Worm (Caenorhabditis elegans): ENCODE measurements around the gene C27F2.10.

C27F2.10 gene

DNA sequence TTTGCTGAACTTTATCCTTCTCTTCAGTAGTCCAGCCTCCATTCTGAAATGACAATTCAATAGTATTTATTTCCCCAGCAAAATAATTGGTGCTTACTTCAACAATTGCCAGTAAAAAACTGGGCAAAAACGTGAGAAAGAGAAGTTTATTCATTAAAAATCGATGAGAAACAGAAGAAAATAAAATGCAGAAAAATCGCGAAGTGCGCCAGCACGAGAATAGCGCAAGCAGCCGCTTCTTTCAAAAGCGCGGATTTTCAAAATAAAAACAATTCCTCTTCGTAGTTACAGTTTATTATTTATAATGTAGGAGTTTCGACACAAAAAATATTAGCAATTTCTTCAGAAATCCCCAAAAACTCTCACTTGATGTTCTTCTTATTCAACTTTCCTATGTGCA, 23.8 kb downstream of the C27F2.10 start, which contains the start of gene C27F2.9 (continued):
- TF ChIP-seq sptf-2 (GFP tag; optimal IDR thresholded peaks at IDR 0.05) (no peak), aptf-3 (GFP tag; IDR thresholded peaks at IDR 0.05) (no peak), Y67H2A.10 (GFP tag; conservative IDR thresholded peaks at IDR 0.05) (no peak), snpc-4 (GFP tag; optimal IDR thresholded peaks at IDR 0.05) (peak; percentile 50), snpc-4 (tag; optimal IDR thresholded peaks at IDR 0.05) (peak in 2 of 4 experiments; percentile 55 to 85), hmg-20 (GFP tag; IDR thresholded peaks at IDR 0.05) (peak; percentile 85), ceh-91 (GFP tag; IDR thresholded peaks at IDR 0.05) (peak; percentile 61; the same call in 1 of the 2 replicates), mel-28 (tag; optimal IDR thresholded peaks at IDR 0.05; ENCODE audit: borderline replicate concordance) (no peak), rpc-1 (optimal IDR thresholded peaks at IDR 0.05) (no peak), rpc-1 (tag; optimal IDR thresholded peaks at IDR 0.05) (no peak), somi-1 (GFP tag; optimal IDR thresholded peaks at IDR 0.05) (peak; percentile 35), chd-7 (tag; optimal IDR thresholded peaks at IDR 0.05) (no peak), F39B2.1 (GFP tag; IDR thresholded peaks at IDR 0.05) (no peak), lin-54 (GFP tag; optimal IDR thresholded peaks at IDR 0.05) (peak; percentile 100), athp-1 (tag; optimal IDR thresholded peaks at IDR 0.05) (no peak), Y95B8A.8 (GFP tag; IDR thresholded peaks at IDR 0.05) (no peak), ets-4 (GFP tag; optimal IDR thresholded peaks at IDR 0.05) (no peak), Y56A3A.18 (GFP tag; IDR thresholded peaks at IDR 0.05) (no peak), hlh-26 (GFP tag; conservative IDR thresholded peaks at IDR 0.05) (no peak), egl-44 (GFP tag; IDR thresholded peaks at IDR 0.05) (no peak), K11D2.4 (GFP tag; IDR thresholded peaks at IDR 0.05) (peak; percentile 83), efl-1 (GFP tag; optimal IDR thresholded peaks at IDR 0.05) (peak; percentile 93), hmg-1.2 (GFP tag; IDR thresholded peaks at IDR 0.05) (peak; percentile 67), snpc-3.4 (tag; optimal IDR thresholded peaks at IDR 0.05) (peak; percentile 69), lsl-1 (GFP tag; optimal IDR thresholded peaks at IDR 0.05) (peak; percentile 77), B0035.1 (tag; optimal IDR thresholded peaks at IDR 0.05) (no peak), dox-1 (GFP tag; IDR thresholded peaks at IDR 0.05) (no peak; the same call in 1 of the 2 replicates), nhr-80 (tag; optimal IDR thresholded peaks at IDR 0.05) (peak; percentile 52), aptf-2 (GFP tag; conservative IDR thresholded peaks at IDR 0.05) (no peak), B0261.1 (tag; optimal IDR thresholded peaks at IDR 0.05) (no peak), rec-8 (tag; optimal IDR thresholded peaks at IDR 0.05) (no peak), lsy-27 (tag; optimal IDR thresholded peaks at IDR 0.05; ENCODE audit: borderline replicate concordance, insufficient read depth) (no peak), die-1 (tag; optimal IDR thresholded peaks at IDR 0.05) (no peak), madf-8 (GFP tag; conservative IDR thresholded peaks at IDR 0.05) (no peak; the same call in 1 of the 2 replicates), cebp-1 (GFP tag; IDR thresholded peaks at IDR 0.05) (no peak), cebp-1 (tag; optimal IDR thresholded peaks at IDR 0.05) (no peak), attf-5 (GFP tag; optimal IDR thresholded peaks at IDR 0.05) (peak; percentile 91), snpc-1.3 (tag; optimal IDR thresholded peaks at IDR 0.05; ENCODE audit: insufficient read depth) (peak; percentile 54)

DNA sequence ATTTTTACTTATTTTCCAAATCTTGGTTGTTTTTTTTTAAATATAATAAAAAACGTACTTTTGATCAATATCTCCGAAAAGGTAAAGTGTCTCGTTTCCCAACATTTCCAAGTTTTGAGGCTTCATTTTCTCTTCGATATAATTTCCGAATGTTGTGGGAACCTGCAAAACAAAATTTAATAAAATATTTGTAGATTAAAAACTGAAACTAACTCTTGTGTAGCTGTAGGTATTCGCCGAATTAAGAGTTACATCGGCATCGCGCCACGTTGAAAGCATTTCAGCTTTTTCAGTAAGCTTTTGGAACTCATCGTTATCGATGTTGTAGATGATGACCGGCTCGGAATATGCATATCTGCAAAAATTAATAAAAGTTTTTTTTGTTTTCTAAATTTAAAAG, 24.3 kb downstream of the C27F2.10 start, which contains the start of gene vps-22:
Gene vps-22, minus strand, starts transcription at position 101 of the 400 bp plus-strand sequence.
- TF ChIP-seq egl-18 (GFP tag; IDR thresholded peaks at IDR 0.05): no peak
- no peak for TF ChIP-seq K11D2.4 (GFP tag; IDR thresholded peaks at IDR 0.05)
- no peak for TF ChIP-seq snpc-1.1 (tag; optimal IDR thresholded peaks at IDR 0.05; ENCODE audit: insufficient read depth)
- no peak for TF ChIP-seq B0035.1 (tag; optimal IDR thresholded peaks at IDR 0.05)
- no peak for TF ChIP-seq chd-7 (tag; optimal IDR thresholded peaks at IDR 0.05)
- no peak for TF ChIP-seq C06A6.2 (GFP tag; conservative IDR thresholded peaks at IDR 0.05)
- no peak for TF ChIP-seq Y53G8AR.9 (GFP tag; conservative IDR thresholded peaks at IDR 0.05)
- TF ChIP-seq C17E4.6 (GFP tag; IDR thresholded peaks at IDR 0.05): no peak
- TF ChIP-seq rpc-1 (optimal IDR thresholded peaks at IDR 0.05): no peak
- no peak for TF ChIP-seq rpc-1 (tag; optimal IDR thresholded peaks at IDR 0.05)
